Worm (Caenorhabditis elegans) whole organism, late embryonic: ENCODE results near the gene C33F10.4.

Source experiments
- C08G9.2 ChIP-seq: sonication (generic microtip); optimal IDR thresholded peaks from 2 replicates; lab custom pipeline; 2016; ENCODE audit warnings: mild to moderate bottlenecking, missing genetic modification characterization, moderate library complexity, missing compliant biosample characterization
- C38D4.7 ChIP-seq: fragments of 200-800 bp; sonication (Bioruptor generic); optimal IDR thresholded peaks from 2 replicates; lab custom pipeline; 2018; ENCODE audit warnings: mild to moderate bottlenecking, missing genetic modification characterization, moderate library complexity, missing compliant biosample characterization
- K09A11.1 ChIP-seq: sonication (generic microtip); optimal IDR thresholded peaks from 2 replicates; lab custom pipeline; 2017; ENCODE audit warnings: antibody characterized with exemption, mild to moderate bottlenecking, missing genetic modification characterization, missing compliant biosample characterization; ENCODE audit not compliant: insufficient read depth
- Y22D7AL.16 ChIP-seq: sonication (generic microtip); optimal IDR thresholded peaks from 2 replicates; lab custom pipeline; 2016; ENCODE audit warnings: missing genetic modification characterization, missing compliant biosample characterization
- ahr-1 ChIP-seq: sonication (generic microtip); optimal IDR thresholded peaks from 2 replicates; lab custom pipeline; 2016; ENCODE audit warnings: missing genetic modification characterization, missing compliant biosample characterization
- ama-1 ChIP-seq: fragments of 150-350 bp; optimal IDR thresholded peaks from 2 replicates; lab custom pipeline; 2014
- ceh-2 ChIP-seq: sonication (generic microtip); optimal IDR thresholded peaks from 2 replicates; lab custom pipeline; 2016; ENCODE audit warnings: missing genotype, missing genetic modification characterization, missing compliant biosample characterization
- ceh-22 ChIP-seq: sonication (generic microtip); optimal IDR thresholded peaks from 2 replicates; lab custom pipeline; 2017; ENCODE audit warnings: missing biosample characterization, missing genetic modification characterization
- ceh-30 ChIP-seq: fragments of 150-350 bp; optimal IDR thresholded peaks from 2 replicates; lab custom pipeline; 2014; ENCODE audit warnings: missing biosample characterization, missing genetic modification characterization
- ceh-34 ChIP-seq: sonication (generic microtip); optimal IDR thresholded peaks from 2 replicates; lab custom pipeline; 2016; ENCODE audit warnings: mild to moderate bottlenecking, missing genetic modification characterization, missing compliant biosample characterization
- ceh-45 ChIP-seq: fragments of 200-800 bp; sonication (Bioruptor generic); IDR thresholded peaks from 2 replicates; pipeline ENCODE4 v1.3.6; 2022; ENCODE audit warnings: missing genetic modification reagents, missing genetic modification characterization, missing compliant biosample characterization
- ceh-48 ChIP-seq: sonication (generic microtip); optimal IDR thresholded peaks from 2 replicates; lab custom pipeline; 2016; ENCODE audit warnings: missing genetic modification characterization, inconsistent platforms, missing compliant biosample characterization
- ceh-6 ChIP-seq: fragments of 200-800 bp; sonication (Bioruptor generic); optimal IDR thresholded peaks from 2 replicates; lab custom pipeline; 2018; ENCODE audit warnings: mild to moderate bottlenecking, missing genetic modification characterization, missing compliant biosample characterization
- ceh-9 ChIP-seq: sonication (generic microtip); optimal IDR thresholded peaks from 2 replicates; lab custom pipeline; 2016; ENCODE audit warnings: mild to moderate bottlenecking, missing genetic modification characterization, inconsistent platforms, missing compliant biosample characterization
- elt-4 ChIP-seq: sonication (generic microtip); optimal IDR thresholded peaks from 2 replicates; lab custom pipeline; 2016; ENCODE audit warnings: missing genetic modification characterization, missing compliant biosample characterization
- ets-4 ChIP-seq: sonication (generic microtip); optimal IDR thresholded peaks from 2 replicates; lab custom pipeline; 2016; ENCODE audit warnings: missing genetic modification characterization, missing compliant biosample characterization
- eyg-1 ChIP-seq: sonication (generic microtip); optimal IDR thresholded peaks from 2 replicates; lab custom pipeline; 2016; ENCODE audit warnings: missing genotype, missing genetic modification characterization, missing compliant biosample characterization
- fax-1 ChIP-seq: sonication (generic microtip); optimal IDR thresholded peaks from 2 replicates; lab custom pipeline; 2016; ENCODE audit warnings: missing genotype, missing genetic modification characterization, missing compliant biosample characterization
- gmeb-2 ChIP-seq: sonication (generic microtip); optimal IDR thresholded peaks from 2 replicates; lab custom pipeline; 2016; ENCODE audit warnings: missing genetic modification characterization, inconsistent platforms, missing compliant biosample characterization
- hlh-15 ChIP-seq: sonication (generic microtip); optimal IDR thresholded peaks from 2 replicates; lab custom pipeline; 2016; ENCODE audit warnings: missing genetic modification characterization, missing compliant biosample characterization
- hlh-30 ChIP-seq: sonication (generic microtip); optimal IDR thresholded peaks from 2 replicates; lab custom pipeline; 2017; ENCODE audit warnings: antibody characterized with exemption, missing genetic modification characterization, missing compliant biosample characterization; ENCODE audit not compliant: insufficient read depth
- hlh-6 ChIP-seq: sonication (generic microtip); optimal IDR thresholded peaks from 2 replicates; lab custom pipeline; 2016; ENCODE audit warnings: missing genotype, missing genetic modification characterization, missing compliant biosample characterization
- hlh-8 ChIP-seq: sonication (generic microtip); optimal IDR thresholded peaks from 2 replicates; lab custom pipeline; 2016; ENCODE audit warnings: missing genotype, missing genetic modification characterization, missing compliant biosample characterization
- lim-6 ChIP-seq: sonication (generic microtip); optimal IDR thresholded peaks from 2 replicates; lab custom pipeline; 2016; ENCODE audit warnings: missing genetic modification characterization, missing compliant biosample characterization
- lin-11 ChIP-seq: fragments of 200-800 bp; sonication (Bioruptor generic); optimal IDR thresholded peaks from 2 replicates; lab custom pipeline; 2018; ENCODE audit warnings: mild to moderate bottlenecking, missing genetic modification characterization, missing compliant biosample characterization
- nhr-11 ChIP-seq: fragments of 150-350 bp; optimal IDR thresholded peaks from 2 replicates; lab custom pipeline; 2014; ENCODE audit warnings: missing biosample characterization, missing genetic modification characterization
- nhr-232 ChIP-seq: sonication (generic microtip); optimal IDR thresholded peaks from 2 replicates; lab custom pipeline; 2016; ENCODE audit warnings: missing genetic modification characterization, missing compliant biosample characterization
- npax-4 ChIP-seq: sonication (generic microtip); optimal IDR thresholded peaks from 2 replicates; lab custom pipeline; 2016; ENCODE audit warnings: missing genetic modification characterization, missing compliant biosample characterization
- pag-3 ChIP-seq: sonication (generic microtip); optimal IDR thresholded peaks from 2 replicates; lab custom pipeline; 2016; ENCODE audit warnings: missing compliant biosample characterization, missing genetic modification characterization, borderline replicate concordance
- pat-9 ChIP-seq: fragments of 200-800 bp; sonication (Bioruptor generic); optimal IDR thresholded peaks from 2 replicates; lab custom pipeline; 2018; ENCODE audit warnings: mild to moderate bottlenecking, missing genetic modification characterization, moderate library complexity, missing compliant biosample characterization
- pha-2 ChIP-seq: sonication (generic microtip); optimal IDR thresholded peaks from 2 replicates; lab custom pipeline; 2017; ENCODE audit warnings: mild to moderate bottlenecking, missing genetic modification characterization, missing compliant biosample characterization
- pha-4 ChIP-seq: fragments of 150-350 bp; optimal IDR thresholded peaks from 2 replicates; lab custom pipeline; 2018; ENCODE audit warnings: missing biosample characterization, missing genetic modification reagents, missing genetic modification characterization
- sdc-2 ChIP-seq: sonication (generic microtip); optimal IDR thresholded peaks from 2 replicates; lab custom pipeline; 2016; ENCODE audit warnings: missing genotype, missing genetic modification characterization, missing compliant biosample characterization
- sox-2 ChIP-seq: fragments of 200-800 bp; sonication (Bioruptor generic); IDR thresholded peaks from 2 replicates; pipeline ENCODE4 v1.3.6; 2022; ENCODE audit warnings: missing genetic modification reagents, missing genetic modification characterization, missing compliant biosample characterization
- syd-9 ChIP-seq: sonication (generic microtip); optimal IDR thresholded peaks from 2 replicates; lab custom pipeline; 2016; ENCODE audit warnings: mild to moderate bottlenecking, missing genetic modification characterization, moderate library complexity, missing compliant biosample characterization
- unc-3 ChIP-seq, 2 experiments: fragments of 200-800 bp in 1 of 2; sonication (Bioruptor generic) in 1 of 2; sonication (generic microtip) in 1 of 2; conservative IDR thresholded peaks in 1 of 2; optimal IDR thresholded peaks in 1 of 2; 2 replicates each; pipeline versions ENCODE4 v1.3.6 to Lab custom; 2016 to 2022; ENCODE audit warnings: missing compliant biosample characterization in 2 of 2, missing genetic modification characterization in 2 of 2, missing genetic modification reagents in 1 of 2
- zip-5 ChIP-seq: sonication (generic microtip); optimal IDR thresholded peaks from 2 replicates; lab custom pipeline; 2016; ENCODE audit warnings: missing genetic modification characterization, missing compliant biosample characterization

Gene C33F10.4

ce11 chrII:4752257-4752728 is 43.3 kb upstream of the C33F10.4 start, which contains the start of gene F41C3.1:
Gene F41C3.1 (plus strand): TSS chrII:4752307.
- TF ChIP-seq ets-4 (tag; lab: Kevin White, UChicago) (no peak), C38D4.7 (GFP tag; lab: Kevin White, UChicago) (no peak), ceh-45 (no peak), syd-9 (tag; lab: Kevin White, UChicago) (no peak)

ce11 chrII:4753133-4753532 is 42.4 kb upstream of the C33F10.4 start, which contains the start of gene C27D9.1:
Gene C27D9.1 (plus strand): TSS chrII:4753413.
- TF ChIP-seq pha-2 (tag; lab: Kevin White, UChicago) = no peak
- TF ChIP-seq nhr-11 (tag; lab: Kevin White, UChicago) = no peak
- no peak for TF ChIP-seq fax-1 (tag; lab: Kevin White, UChicago)
- TF ChIP-seq C08G9.2 (tag; lab: Kevin White, UChicago) = no peak

- TF ChIP-seq hlh-8 (tag; lab: Kevin White, UChicago) = no peak
- TF ChIP-seq hlh-6 = no peak
- no peak for TF ChIP-seq lin-11 (tag; lab: Kevin White, UChicago)
- TF ChIP-seq sdc-2 (tag; lab: Kevin White, UChicago) = no peak
- no peak for TF ChIP-seq ceh-48
- TF ChIP-seq ahr-1 = no peak
- no peak for TF ChIP-seq npax-4 (tag; lab: Kevin White, UChicago)
- no peak for TF ChIP-seq hlh-15 (tag; lab: Kevin White, UChicago)
- no peak for TF ChIP-seq eyg-1 (tag; lab: Kevin White, UChicago)
- TF ChIP-seq Y22D7AL.16 (tag; lab: Kevin White, UChicago) = no peak
- TF ChIP-seq ceh-9 (tag; lab: Kevin White, UChicago) = no peak
- TF ChIP-seq K09A11.1 (tag; lab: Kevin White, UChicago) = no peak
- TF ChIP-seq ceh-34 = no peak
- TF ChIP-seq zip-5 = no peak
These were observed 39.9 kb upstream of the C33F10.4 start for ce11 chrII:4755654-4756053.

ce11 chrII:4756751-4757150 is 38.8 kb upstream of the C33F10.4 start, which contains the start of gene C27D9.2:
Gene C27D9.2 (minus strand): TSS chrII:4756851.
- TF ChIP-seq ceh-45 (no peak), hlh-30 (tag; lab: Kevin White, UChicago) (no peak)

ce11 chrII:4758462-4758861 is 37.1 kb upstream of the C33F10.4 start, which contains the start of gene F26G1.3:
Gene F26G1.3 (plus strand): TSS chrII:4758762.
- TF ChIP-seq hlh-6 (no peak), zip-5 (no peak), lim-6 (no peak), ceh-22 (no peak), C38D4.7 (GFP tag; lab: Kevin White, UChicago) (no peak), pat-9 (tag; lab: Kevin White, UChicago) (no peak), sox-2 (GFP tag; lab: Robert Waterston, UW) (no peak), pag-3 (tag; lab: Kevin White, UChicago) (no peak), elt-4 (tag; lab: Kevin White, UChicago) (no peak), ceh-30 (tag; lab: Kevin White, UChicago) (no peak), ceh-6 (no peak), hlh-8 (tag; lab: Kevin White, UChicago) (no peak), ceh-2 (tag; lab: Kevin White, UChicago) (no peak), nhr-232 (no peak), gmeb-2 (tag; lab: Kevin White, UChicago) (no peak), ama-1 (lab: Kevin White, UChicago) (no peak), pha-4 (tag; lab: Kevin White, UChicago) (no peak), syd-9 (tag; lab: Kevin White, UChicago) (no peak), unc-3 (GFP tag; conservative IDR thresholded peaks at IDR 0.05; lab: Robert Waterston, UW) (no peak), unc-3 (tag; optimal IDR thresholded peaks at IDR 0.05; lab: Kevin White, UChicago) (no peak), ceh-45 (no peak)
- TF ChIP-seq, all 69 proteins: peak for 0
